Fruit fly (Drosophila melanogaster) whole organism, embryonic: Measurements from ENCODE around the gene mof.

ENCODE experiments used
- Abd-B ChIP-seq: fragments of 200-800 bp; sonication (Bioruptor generic); optimal IDR thresholded peaks from 2 replicates; lab custom pipeline; 2018; ENCODE audit warnings: missing biosample characterization, mild to moderate bottlenecking, missing genetic modification characterization, moderate library complexity
- B-H1 ChIP-seq: fragments of 200-800 bp; sonication (Bioruptor generic); IDR thresholded peaks from 3 replicates; pipeline ENCODE4 v1.3.6; 2022; ENCODE audit warnings: missing biosample characterization, missing genetic modification characterization
- CG10267 ChIP-seq: fragments of 200-800 bp; sonication (Bioruptor generic); optimal IDR thresholded peaks from 2 replicates; lab custom pipeline; 2018; ENCODE audit warnings: missing biosample characterization, mild to moderate bottlenecking, missing genetic modification characterization, moderate library complexity
- CG10565 ChIP-seq: fragments of 200-800 bp; sonication (Bioruptor generic); optimal IDR thresholded peaks from 3 replicates; lab custom pipeline; 2016; ENCODE audit warnings: missing biosample characterization, mild to moderate bottlenecking, missing genetic modification characterization
- CG11504 ChIP-seq: fragments of 200-800 bp; sonication (Bioruptor generic); optimal IDR thresholded peaks from 3 replicates; lab custom pipeline; 2019; ENCODE audit warnings: missing biosample characterization, mild to moderate bottlenecking, missing genetic modification characterization, moderate library complexity
- CG13287 ChIP-seq: fragments of 200-800 bp; sonication (Bioruptor generic); IDR thresholded peaks from 2 replicates; pipeline ENCODE4 v1.3.6; 2022; ENCODE audit warnings: missing biosample characterization, missing genetic modification characterization; ENCODE audit not compliant: partially characterized antibody
- CG1602 ChIP-seq: fragments of 200-800 bp; sonication (Bioruptor generic); optimal IDR thresholded peaks from 3 replicates; lab custom pipeline; 2016; ENCODE audit warnings: missing biosample characterization, missing genetic modification characterization
- CG1603 ChIP-seq: fragments of 200-800 bp; sonication (Bioruptor generic); optimal IDR thresholded peaks from 2 replicates; lab custom pipeline; 2019; ENCODE audit warnings: missing biosample characterization, mild to moderate bottlenecking, missing genetic modification characterization, moderate library complexity
- CG16813 ChIP-seq: fragments of 200-800 bp; sonication (Bioruptor generic); IDR thresholded peaks from 3 replicates; pipeline ENCODE4 v1.3.6; 2022; ENCODE audit warnings: missing biosample characterization, missing genetic modification characterization; ENCODE audit not compliant: partially characterized antibody
- CG17186 ChIP-seq: fragments of 200-800 bp; sonication (Bioruptor generic); optimal IDR thresholded peaks from 3 replicates; lab custom pipeline; 2017; ENCODE audit warnings: missing biosample characterization, missing genetic modification reagents, missing genetic modification characterization
- CG17912 ChIP-seq: fragments of 200-800 bp; sonication (Bioruptor generic); optimal IDR thresholded peaks from 2 replicates; lab custom pipeline; 2018; ENCODE audit warnings: missing biosample characterization, mild to moderate bottlenecking, missing genetic modification characterization
- CG18619 ChIP-seq: fragments of 200-800 bp; sonication (Bioruptor generic); optimal IDR thresholded peaks from 3 replicates; lab custom pipeline; 2017; ENCODE audit warnings: missing biosample characterization, mild to moderate bottlenecking, missing genetic modification characterization
- CG34224 ChIP-seq: fragments of 200-800 bp; sonication (Bioruptor generic); IDR thresholded peaks from 3 replicates; pipeline ENCODE4 v1.3.6; 2022; ENCODE audit warnings: missing biosample characterization, missing genetic modification characterization; ENCODE audit not compliant: partially characterized antibody
- CG4404 ChIP-seq: fragments of 200-800 bp; sonication (Bioruptor generic); IDR thresholded peaks from 2 replicates; pipeline ENCODE4 v1.3.6; 2022; ENCODE audit warnings: missing biosample characterization, missing genetic modification characterization
- CG4617 ChIP-seq: fragments of 200-800 bp; sonication (Bioruptor generic); optimal IDR thresholded peaks from 3 replicates; lab custom pipeline; 2016; ENCODE audit warnings: missing biosample characterization, missing genetic modification characterization, borderline replicate concordance
- CG6654 ChIP-seq: fragments of 200-800 bp; sonication (Bioruptor generic); optimal IDR thresholded peaks from 2 replicates; lab custom pipeline; 2017; ENCODE audit warnings: missing biosample characterization, mild to moderate bottlenecking, missing genetic modification characterization
- CG7372 ChIP-seq: fragments of 200-800 bp; sonication (Bioruptor generic); IDR thresholded peaks from 2 replicates; pipeline ENCODE4 v1.3.6; 2022; ENCODE audit warnings: missing biosample characterization, missing genetic modification characterization
- CG7963 ChIP-seq: fragments of 200-800 bp; sonication (Bioruptor generic); IDR thresholded peaks from 3 replicates; pipeline ENCODE4 v1.3.6; 2022; ENCODE audit warnings: missing biosample characterization, missing genetic modification characterization; ENCODE audit not compliant: partially characterized antibody
- CG9727 ChIP-seq: fragments of 200-800 bp; sonication (Bioruptor generic); optimal IDR thresholded peaks from 3 replicates; lab custom pipeline; 2017; ENCODE audit warnings: missing biosample characterization, mild to moderate bottlenecking, missing genetic modification characterization
- Chrac-16 ChIP-seq: fragments of 200-800 bp; sonication (Bioruptor generic); optimal IDR thresholded peaks from 3 replicates; lab custom pipeline; 2016; ENCODE audit warnings: missing biosample characterization, missing genetic modification characterization
- Dip2 ChIP-seq: fragments of 200-800 bp; sonication (Bioruptor generic); IDR thresholded peaks from 2 replicates; pipeline ENCODE4 v1.3.6; 2022; ENCODE audit warnings: missing biosample characterization, missing genetic modification characterization
- Dip3 ChIP-seq: fragments of 200-800 bp; sonication (Bioruptor generic); optimal IDR thresholded peaks from 3 replicates; lab custom pipeline; 2016; ENCODE audit warnings: missing biosample characterization, missing genetic modification characterization
- Dll ChIP-seq: fragments of 200-800 bp; sonication (Bioruptor generic); IDR thresholded peaks from 4 replicates; pipeline ENCODE4 v1.3.6; 2022; ENCODE audit warnings: missing biosample characterization, missing genetic modification characterization; ENCODE audit not compliant: partially characterized antibody
- Drgx ChIP-seq: fragments of 200-800 bp; sonication (Bioruptor generic); IDR thresholded peaks from 2 replicates; pipeline ENCODE4 v1.3.6; 2022; ENCODE audit warnings: missing biosample characterization, missing genetic modification characterization
- Elba2 ChIP-seq: fragments of 200-800 bp; sonication (Bioruptor generic); optimal IDR thresholded peaks from 3 replicates; lab custom pipeline; 2016; ENCODE audit warnings: missing biosample characterization, missing genetic modification characterization
- GATAe ChIP-seq: fragments of 200-800 bp; sonication (Bioruptor generic); conservative IDR thresholded peaks from 2 replicates; pipeline ENCODE4 v1.3.6; 2022; ENCODE audit warnings: missing biosample characterization, missing genetic modification characterization
- Gsc ChIP-seq: fragments of 200-800 bp; sonication (Bioruptor generic); IDR thresholded peaks from 2 replicates; pipeline ENCODE4 v1.3.6; 2022; ENCODE audit warnings: missing biosample characterization, missing genetic modification characterization
- Hr3 ChIP-seq: fragments of 200-800 bp; sonication (Bioruptor generic); optimal IDR thresholded peaks from 3 replicates; lab custom pipeline; 2016; ENCODE audit warnings: missing biosample characterization, missing genetic modification characterization
- Mad ChIP-seq: fragments of 200-800 bp; sonication (Bioruptor generic); optimal IDR thresholded peaks from 2 replicates; lab custom pipeline; 2016; ENCODE audit warnings: missing biosample characterization, missing genetic modification characterization
- Meics ChIP-seq: fragments of 200-800 bp; sonication (Bioruptor generic); optimal IDR thresholded peaks from 2 replicates; lab custom pipeline; 2017; ENCODE audit warnings: missing biosample characterization, mild to moderate bottlenecking, missing genetic modification characterization
- Nf-YA ChIP-seq: fragments of 200-800 bp; sonication (Bioruptor generic); IDR thresholded peaks from 2 replicates; pipeline ENCODE4 v1.3.6; 2022; ENCODE audit warnings: missing biosample characterization, missing genetic modification characterization
- Oaz ChIP-seq: fragments of 200-800 bp; sonication (Bioruptor generic); IDR thresholded peaks from 2 replicates; pipeline ENCODE4 v1.3.6; 2022; ENCODE audit warnings: missing biosample characterization, missing genetic modification characterization
- Rx ChIP-seq: fragments of 200-800 bp; sonication (Bioruptor generic); IDR thresholded peaks from 2 replicates; pipeline ENCODE4 v1.3.6; 2022; ENCODE audit warnings: missing biosample characterization, missing genetic modification characterization
- Sin3A ChIP-seq: fragments of >200 bp; optimal IDR thresholded peaks from 2 replicates; lab custom pipeline; 2018
- Spps ChIP-seq: fragments of 200-800 bp; sonication (Bioruptor generic); optimal IDR thresholded peaks from 2 replicates; lab custom pipeline; 2018; ENCODE audit warnings: missing biosample characterization, mild to moderate bottlenecking, missing genetic modification characterization
- ab ChIP-seq: fragments of 200-800 bp; sonication (Bioruptor generic); optimal IDR thresholded peaks from 2 replicates; lab custom pipeline; 2016; ENCODE audit warnings: missing biosample characterization, missing genetic modification characterization
- ara ChIP-seq: fragments of 200-800 bp; sonication (Bioruptor generic); IDR thresholded peaks from 2 replicates; pipeline ENCODE4 v1.3.6; 2022; ENCODE audit warnings: missing biosample characterization, missing genetic modification characterization
- cad ChIP-seq: fragments of >200 bp; optimal IDR thresholded peaks from 2 replicates; lab custom pipeline; 2017; ENCODE audit warnings: missing biosample characterization, missing genetic modification characterization
- chm ChIP-seq: fragments of 200-800 bp; sonication (Bioruptor generic); IDR thresholded peaks from 2 replicates; pipeline ENCODE4 v1.3.6; 2022; ENCODE audit warnings: missing biosample characterization, missing genetic modification characterization
- dan ChIP-seq: fragments of 200-800 bp; sonication (Bioruptor generic); IDR thresholded peaks from 2 replicates; pipeline ENCODE4 v1.3.6; 2022; ENCODE audit warnings: missing biosample characterization, missing genetic modification characterization
- dysf ChIP-seq: fragments of 200-800 bp; sonication (Bioruptor generic); IDR thresholded peaks from 3 replicates; pipeline ENCODE4 v1.3.6; 2022; ENCODE audit warnings: missing biosample characterization, missing genetic modification characterization
- emc ChIP-seq: fragments of 200-800 bp; sonication (Bioruptor generic); optimal IDR thresholded peaks from 2 replicates; lab custom pipeline; 2016; ENCODE audit warnings: missing biosample characterization, missing genetic modification characterization
- fd3F ChIP-seq: fragments of 200-800 bp; sonication (Bioruptor generic); optimal IDR thresholded peaks from 2 replicates; lab custom pipeline; 2018; ENCODE audit warnings: missing biosample characterization, mild to moderate bottlenecking, missing genetic modification characterization, moderate library complexity
- fru ChIP-seq: fragments of >200 bp; optimal IDR thresholded peaks from 2 replicates; lab custom pipeline; 2017
- insv ChIP-seq, 2 experiments: fragments of 200-800 bp; sonication (Bioruptor generic); optimal IDR thresholded peaks; 3 replicates each; lab custom pipeline; 2016 to 2018; ENCODE audit warnings: missing biosample characterization in 2 of 2, missing genetic modification characterization in 2 of 2
- jigr1 ChIP-seq: fragments of 200-800 bp; sonication (Bioruptor generic); IDR thresholded peaks from 3 replicates; pipeline ENCODE4 v1.3.6; 2022; ENCODE audit warnings: missing biosample characterization, missing genetic modification characterization
- salm ChIP-seq: fragments of 200-800 bp; sonication (Bioruptor generic); optimal IDR thresholded peaks from 2 replicates; lab custom pipeline; 2018; ENCODE audit warnings: missing biosample characterization, mild to moderate bottlenecking, missing genetic modification characterization
- slp2 ChIP-seq: fragments of 200-800 bp; sonication (Bioruptor generic); optimal IDR thresholded peaks from 2 replicates; lab custom pipeline; 2016; ENCODE audit warnings: missing biosample characterization, missing genetic modification characterization
- so ChIP-seq: fragments of 200-800 bp; sonication (Bioruptor generic); IDR thresholded peaks from 3 replicates; pipeline ENCODE4 v1.3.6; 2022; ENCODE audit warnings: missing biosample characterization, missing genetic modification characterization
- trh ChIP-seq: fragments of 200-800 bp; sonication (Bioruptor generic); optimal IDR thresholded peaks from 2 replicates; lab custom pipeline; 2016; ENCODE audit warnings: missing biosample characterization, missing genetic modification characterization
- usp ChIP-seq: fragments of >200 bp; optimal IDR thresholded peaks from 2 replicates; lab custom pipeline; 2017; ENCODE audit warnings: missing biosample characterization, missing genetic modification characterization
- wor ChIP-seq: fragments of 200-800 bp; sonication (Bioruptor generic); IDR thresholded peaks from 2 replicates; pipeline ENCODE4 v1.3.6; 2022; ENCODE audit warnings: missing biosample characterization, missing genetic modification characterization
- yki ChIP-seq: fragments of >200 bp; optimal IDR thresholded peaks from 3 replicates; lab custom pipeline; 2018
- zfh2 ChIP-seq: fragments of 200-800 bp; sonication (Bioruptor generic); optimal IDR thresholded peaks from 2 replicates; lab custom pipeline; 2016; ENCODE audit warnings: missing biosample characterization, missing genetic modification characterization

mof gene

DNA sequence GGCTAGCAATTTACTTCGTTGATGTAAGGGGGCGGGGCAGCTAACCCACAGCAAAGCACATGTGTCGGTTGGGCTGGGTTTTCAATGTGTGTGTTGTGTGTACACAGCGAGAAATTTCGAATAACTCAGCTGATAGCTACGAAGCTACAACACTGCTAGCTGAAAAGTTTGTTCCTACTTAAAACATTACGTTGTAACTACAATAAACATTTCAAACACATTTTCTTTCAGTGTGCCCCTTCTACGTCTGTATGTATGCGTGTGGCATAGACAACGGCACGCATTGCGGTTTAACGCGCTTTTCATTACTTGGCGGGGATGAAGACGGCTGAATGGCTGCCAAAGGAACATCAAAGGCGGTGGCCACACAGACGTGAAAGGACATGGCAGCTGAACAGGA, 29.1 kb downstream of the mof start (continued):
- TF ChIP-seq emc (GFP tag; lab: Kevin White, UChicago) (no peak), CG7963 (GFP tag; lab: Robert Waterston, UW) (no peak), usp (GFP tag; lab: Kevin White, UChicago) (no peak), Chrac-16 (GFP tag; lab: Kevin White, UChicago) (no peak), CG7372 (0 out of 2 replicates have a peak, but pooled peaks have one; percentile 13), cad (GFP tag; lab: Kevin White, UChicago) (no peak), slp2 (no peak), so (GFP tag; lab: Robert Waterston, UW) (no peak), ab (GFP tag; lab: Kevin White, UChicago) (no peak), GATAe (GFP tag; lab: Robert Waterston, UW) (no peak), jigr1 (GFP tag; lab: Robert Waterston, UW) (no peak), Spps (tag; lab: Kevin White, UChicago) (no peak), CG1602 (GFP tag; lab: Kevin White, UChicago) (no peak), Hr3 (GFP tag; lab: Kevin White, UChicago) (no peak), CG10267 (no peak), CG4617 (no peak), fru (no peak), CG6654 (GFP tag; lab: Kevin White, UChicago) (no peak), chm (GFP tag; lab: Robert Waterston, UW) (no peak), Oaz (GFP tag; lab: Robert Waterston, UW) (0 out of 2 replicates have a peak, but pooled peaks have one; percentile 9), CG9727 (GFP tag; lab: Kevin White, UChicago) (peak; percentile 0), Dll (no peak), Dip2 (GFP tag; lab: Robert Waterston, UW) (no peak), ara (no peak), CG18619 (GFP tag; lab: Kevin White, UChicago) (no peak), CG17186 (GFP tag; lab: Kevin White, UChicago) (no peak), fd3F (no peak), CG34224 (no peak), CG13287 (GFP tag; lab: Robert Waterston, UW) (no peak), dan (GFP tag; lab: Robert Waterston, UW) (no peak), Gsc (GFP tag; lab: Robert Waterston, UW) (no peak), Abd-B (no peak), Sin3A (no peak), Drgx (GFP tag; lab: Robert Waterston, UW) (no peak), trh (no peak), zfh2 (no peak), CG16813 (GFP tag; lab: Robert Waterston, UW) (no peak), wor (GFP tag; lab: Robert Waterston, UW) (no peak), B-H1 (GFP tag; lab: Robert Waterston, UW) (no peak), dysf (peak; percentile 58; the same call in 2 of the 3 replicates), Dip3 (GFP tag; lab: Kevin White, UChicago) (no peak), Mad (GFP tag; lab: Kevin White, UChicago) (no peak), Meics (GFP tag; lab: Kevin White, UChicago) (peak; percentile 36), CG11504 (peak; percentile 51), Nf-YA (GFP tag; lab: Robert Waterston, UW) (no peak), CG1603 (tag; lab: Kevin White, UChicago) (peak; percentile 54), yki (no peak), Elba2 (no peak), Rx (GFP tag; lab: Robert Waterston, UW) (no peak), CG17912 (no peak), salm (no peak), CG4404 (GFP tag; lab: Robert Waterston, UW) (no peak), CG10565 (GFP tag; lab: Kevin White, UChicago) (no peak), insv (GFP tag; optimal IDR thresholded peaks at IDR 0.05; lab: Kevin White, UChicago) (no peak)
